Fruit fly (Drosophila melanogaster): ENCODE data around the gene Or98b.

Or98b gene

dm6 chr3R:28327132-28327531 is 24.9 kb upstream of the Or98b start (continued):
- TF ChIP-seq CG11504 (tag; optimal IDR thresholded peaks at IDR 0.05): peak; percentile 51
- no peak for TF ChIP-seq Hr39 (optimal IDR thresholded peaks at IDR 0.05)
- no peak for TF ChIP-seq run (tag; optimal IDR thresholded peaks at IDR 0.05)
- no peak for TF ChIP-seq CG6854 (GFP tag; optimal IDR thresholded peaks at IDR 0.05)
- no peak for TF ChIP-seq Opbp (GFP tag; IDR thresholded peaks at IDR 0.05; ENCODE audit: partially characterized antibody)
- peak; percentile 62 for TF ChIP-seq CG2678 (tag; optimal IDR thresholded peaks at IDR 0.05)
- peak; percentile 4 for TF ChIP-seq Chrac-16 (GFP tag; optimal IDR thresholded peaks at IDR 0.05)
- no peak for TF ChIP-seq sens (GFP tag)
- peak; percentile 64 for TF ChIP-seq Sox102F (GFP tag; optimal IDR thresholded peaks at IDR 0.05)
- no peak for TF ChIP-seq jumu (GFP tag; optimal IDR thresholded peaks at IDR 0.05)
- TF ChIP-seq stc (GFP tag; IDR thresholded peaks at IDR 0.05): no peak
- TF ChIP-seq sd (tag; optimal IDR thresholded peaks at IDR 0.05): no peak
- TF ChIP-seq CG4854 (GFP tag; optimal IDR thresholded peaks at IDR 0.05): no peak
- TF ChIP-seq CG10267 (tag; optimal IDR thresholded peaks at IDR 0.05): no peak
- TF ChIP-seq CG1602 (GFP tag; optimal IDR thresholded peaks at IDR 0.05): no peak

dm6 chr3R:28327709-28328467 is 24.2 kb upstream of the Or98b start:
- peak; percentile 17 for TF ChIP-seq Med (GFP tag)
- TF ChIP-seq CG4404 (GFP tag; IDR thresholded peaks at IDR 0.05): no peak
- TF ChIP-seq sob (GFP tag; IDR thresholded peaks at IDR 0.05): 0 out of 2 replicates have a peak, but pooled peaks have one; percentile 5
- no peak for TF ChIP-seq CG4360 (GFP tag; IDR thresholded peaks at IDR 0.05)
- peak; percentile 46 for TF ChIP-seq mirr (GFP tag; optimal IDR thresholded peaks at IDR 0.05)
- TF ChIP-seq Chrac-16 (GFP tag; optimal IDR thresholded peaks at IDR 0.05): no peak
- TF ChIP-seq CG7987 (GFP tag; optimal IDR thresholded peaks at IDR 0.05): peak; percentile 54
- peak; percentile 72 for TF ChIP-seq sug (tag; optimal IDR thresholded peaks at IDR 0.05)
- TF ChIP-seq NfI (GFP tag; optimal IDR thresholded peaks at IDR 0.05): no peak
- peak; percentile 82 for TF ChIP-seq twi (tag; optimal IDR thresholded peaks at IDR 0.05)
- TF ChIP-seq Pdp1 (GFP tag; optimal IDR thresholded peaks at IDR 0.05): peak in 1 of 2 experiments; percentile 15
- no peak for TF ChIP-seq CG30020 (tag; optimal IDR thresholded peaks at IDR 0.05)
- peak; percentile 26 for TF ChIP-seq B-H2 (GFP tag; optimal IDR thresholded peaks at IDR 0.05)
- no peak for TF ChIP-seq E2f2 (GFP tag; IDR thresholded peaks at IDR 0.05)
- TF ChIP-seq sens (GFP tag): peak; percentile 60
- TF ChIP-seq unpg (GFP tag; optimal IDR thresholded peaks at IDR 0.05): no peak
- TF ChIP-seq CkIIα-i1 (GFP tag; IDR thresholded peaks at IDR 0.05): no peak
- peak; percentile 48 for TF ChIP-seq exex (tag; optimal IDR thresholded peaks at IDR 0.05)
- TF ChIP-seq CG8359 (GFP tag; optimal IDR thresholded peaks at IDR 0.05; ENCODE audit: borderline replicate concordance): no peak

- TF ChIP-seq grau (tag; optimal IDR thresholded peaks at IDR 0.05): peak; percentile 74
- peak; percentile 15 for TF ChIP-seq CG30431 (GFP tag; optimal IDR thresholded peaks at IDR 0.05)
- TF ChIP-seq NFAT (GFP tag; IDR thresholded peaks at IDR 0.05): peak; percentile 80
- TF ChIP-seq ab (GFP tag; optimal IDR thresholded peaks at IDR 0.05): peak; percentile 37
- TF ChIP-seq CG17361 (GFP tag; IDR thresholded peaks at IDR 0.05): peak; percentile 49
- TF ChIP-seq CG4730 (GFP tag; IDR thresholded peaks at IDR 0.05): peak; percentile 59; the same call in 1 of the 2 replicates
- TF ChIP-seq B-H1 (GFP tag; IDR thresholded peaks at IDR 0.05): peak; percentile 17; the same call in 1 of the 3 replicates
- no peak for TF ChIP-seq Trl (optimal IDR thresholded peaks at IDR 0.05)
- TF ChIP-seq Trl (GFP tag; optimal IDR thresholded peaks at IDR 0.05): peak; percentile 80
- TF ChIP-seq CG18619 (GFP tag; optimal IDR thresholded peaks at IDR 0.05): peak; percentile 63
- peak; percentile 18; the same call in 1 of the 2 replicates for TF ChIP-seq CG4404 (GFP tag; IDR thresholded peaks at IDR 0.05)
- TF ChIP-seq Poxn (GFP tag; IDR thresholded peaks at IDR 0.05): peak; percentile 56; the same call in 1 of the 2 replicates
- TF ChIP-seq caup (GFP tag; optimal IDR thresholded peaks at IDR 0.05; ENCODE audit: severe bottlenecking): peak; percentile 37
- no peak for TF ChIP-seq CG8388 (GFP tag; optimal IDR thresholded peaks at IDR 0.05)
- peak; percentile 35; the same call in 1 of the 2 replicates for TF ChIP-seq MBD-R2 (GFP tag; IDR thresholded peaks at IDR 0.05)
- TF ChIP-seq CG6175 (GFP tag; IDR thresholded peaks at IDR 0.05): peak; percentile 42; the same call in 2 of the 3 replicates
These were observed 23.1 kb upstream of the Or98b start for dm6 chr3R:28328780-28329546.
